Worm (Caenorhabditis elegans): Measurements from ENCODE around the gene R160.12.

DNA sequence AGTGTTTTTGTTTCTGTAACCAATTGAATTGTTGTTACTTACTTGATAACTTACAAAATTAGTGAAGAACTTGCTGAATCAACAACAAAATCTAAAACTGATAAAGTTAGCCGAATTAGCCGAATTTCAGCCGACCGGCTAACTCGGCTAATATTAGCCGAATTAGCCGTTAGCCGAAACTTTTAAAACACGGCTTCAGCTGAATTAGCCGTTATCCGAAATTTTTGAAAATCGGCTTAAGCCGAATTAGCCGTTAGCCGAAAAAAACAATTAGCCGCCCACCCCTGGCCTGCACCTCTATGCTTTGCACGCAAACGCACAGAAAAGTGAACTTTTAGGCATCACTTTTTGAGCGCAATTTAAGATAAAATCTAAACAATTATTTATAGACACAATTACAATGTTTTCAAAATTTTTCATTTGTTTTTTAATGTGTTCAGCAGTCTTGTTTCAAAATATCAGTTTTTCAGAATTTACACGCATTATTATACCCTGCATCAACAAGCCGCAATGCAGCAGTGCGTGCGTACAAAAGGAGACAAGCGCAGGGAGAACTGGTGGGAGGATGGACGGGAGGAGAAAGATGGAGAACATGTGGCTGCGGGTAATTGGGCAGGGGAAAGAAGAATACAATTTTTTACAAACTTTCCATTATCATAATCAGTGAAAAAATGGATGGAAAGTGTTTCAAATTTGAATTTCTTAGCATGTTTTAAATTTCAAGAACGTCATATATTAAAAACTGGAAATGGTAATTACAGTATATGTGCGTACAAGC is 17.7 kb upstream of the R160.12 start:
- TF ChIP-seq hmg-4 (GFP tag; optimal IDR thresholded peaks at IDR 0.05) (no peak), flt-1 (GFP tag; IDR thresholded peaks at IDR 0.05) (no peak), ama-1 (optimal IDR thresholded peaks at IDR 0.05) (no peak), F13C5.2 (tag; optimal IDR thresholded peaks at IDR 0.05) (peak; percentile 62), scrt-1 (GFP tag; IDR thresholded peaks at IDR 0.05) (no peak), ceh-36 (tag; optimal IDR thresholded peaks at IDR 0.05) (no peak), sea-1 (GFP tag; conservative IDR thresholded peaks at IDR 0.05) (no peak), hnd-1 (tag; optimal IDR thresholded peaks at IDR 0.05) (no peak)
